Worm (Caenorhabditis elegans): ENCODE results near the gene F46F3.3.

Gene F46F3.3

ce11 chrV:11705399-11705798, 38.1 kb downstream of the F46F3.3 start, which contains the start of gene ceh-32:
ceh-32 (minus strand) TSS chrV:11705400.
- TF ChIP-seq mml-1 (tag; optimal IDR thresholded peaks at IDR 0.05) (no peak), nfya-1 (tag; optimal IDR thresholded peaks at IDR 0.05; ENCODE audit: insufficient read depth) (peak; percentile 81), egl-27 (tag; optimal IDR thresholded peaks at IDR 0.05) (no peak), ZK546.5 (tag; optimal IDR thresholded peaks at IDR 0.05) (no peak)

ce11 chrV:11706353-11706752, 39.1 kb downstream of the F46F3.3 start:
- TF ChIP-seq elt-2 (tag; optimal IDR thresholded peaks at IDR 0.05) = no peak

ce11 chrV:11711751-11712150, 44.5 kb downstream of the F46F3.3 start:
- TF ChIP-seq elt-2 (tag; optimal IDR thresholded peaks at IDR 0.05) = no peak
- no peak for TF ChIP-seq nhr-12 (tag; optimal IDR thresholded peaks at IDR 0.05)
- no peak for TF ChIP-seq ceh-9 (tag; optimal IDR thresholded peaks at IDR 0.05)

- peak; percentile 53 for TF ChIP-seq pqm-1 (tag; optimal IDR thresholded peaks at IDR 0.05)
- TF ChIP-seq elt-2 (tag; optimal IDR thresholded peaks at IDR 0.05) = peak; percentile 59
- TF ChIP-seq ceh-28 (tag; optimal IDR thresholded peaks at IDR 0.05) = no peak
- no peak for TF ChIP-seq fkh-10 (GFP tag; optimal IDR thresholded peaks at IDR 0.05)
Measured at ce11 chrV:11715797-11716196, 48.5 kb downstream of the F46F3.3 start, which contains the start of gene tre-3. tre-3 (minus strand) TSS chrV:11715903.

- peak; percentile 71 for TF ChIP-seq pqm-1 (tag; optimal IDR thresholded peaks at IDR 0.05)
- TF ChIP-seq unc-39 (tag; optimal IDR thresholded peaks at IDR 0.05) = no peak
- TF ChIP-seq elt-2 (tag; optimal IDR thresholded peaks at IDR 0.05) = peak; percentile 78
Measured at ce11 chrV:11716930-11717329, 49.7 kb downstream of the F46F3.3 start.
